Worm (Caenorhabditis elegans) whole organism, L1 larva: ENCODE data around the gene F43E2.1.
A peak's percentile ranks its signal among the peaks of the same experiment; 100 is the strongest.

ENCODE experiments used
- C04F5.9 ChIP-seq: sonication (generic microtip); optimal IDR thresholded peaks from 2 replicates; lab custom pipeline; 2016; ENCODE audit warnings: missing genetic modification characterization, missing compliant biosample characterization
- C16A3.4 ChIP-seq: fragments of 150-350 bp; optimal IDR thresholded peaks from 2 replicates; lab custom pipeline; 2014; ENCODE audit warnings: missing biosample characterization, missing genetic modification characterization
- C34B4.2 ChIP-seq: sonication (generic microtip); optimal IDR thresholded peaks from 2 replicates; lab custom pipeline; 2017; ENCODE audit warnings: mild to moderate bottlenecking, missing genetic modification characterization, missing compliant biosample characterization
- F16B12.6 ChIP-seq: fragments of 150-350 bp; optimal IDR thresholded peaks from 2 replicates; lab custom pipeline; 2014; ENCODE audit warnings: missing biosample characterization, missing genetic modification characterization
- Y116A8C.19 ChIP-seq: sonication (generic microtip); optimal IDR thresholded peaks from 2 replicates; lab custom pipeline; 2016; ENCODE audit warnings: missing compliant biosample characterization, missing genetic modification characterization, borderline replicate concordance
- aha-1 ChIP-seq: fragments of 150-350 bp; optimal IDR thresholded peaks from 2 replicates; lab custom pipeline; 2014; ENCODE audit warnings: missing biosample characterization, missing genetic modification characterization
- alr-1 ChIP-seq: fragments of 200-800 bp; sonication (Bioruptor generic); optimal IDR thresholded peaks from 2 replicates; lab custom pipeline; 2018; ENCODE audit warnings: borderline replicate concordance, mild to moderate bottlenecking, missing genetic modification characterization, missing compliant biosample characterization
- aly-2 ChIP-seq: fragments of 150-350 bp; optimal IDR thresholded peaks from 2 replicates; lab custom pipeline; 2014; ENCODE audit warnings: missing biosample characterization, missing genetic modification characterization
- blmp-1 ChIP-seq: fragments of 150-350 bp; optimal IDR thresholded peaks from 2 replicates; lab custom pipeline; 2014; ENCODE audit warnings: missing biosample characterization, missing genetic modification characterization
- ceh-63 ChIP-seq: fragments of 200-800 bp; sonication (Bioruptor generic); optimal IDR thresholded peaks from 2 replicates; lab custom pipeline; 2018; ENCODE audit warnings: mild to moderate bottlenecking, missing genetic modification characterization, missing compliant biosample characterization
- ceh-82 ChIP-seq, 3 experiments: fragments of 150-350 bp in 1 of 3; sonication (generic microtip) in 2 of 3; optimal IDR thresholded peaks; 2 replicates each; lab custom pipeline; 2014 to 2017; ENCODE audit warnings: missing biosample characterization in 3 of 3, missing genetic modification characterization in 3 of 3
- ceh-90 ChIP-seq: sonication (generic microtip); optimal IDR thresholded peaks from 2 replicates; lab custom pipeline; 2016; ENCODE audit warnings: missing genetic modification characterization, missing compliant biosample characterization
- efl-1 ChIP-seq, 4 experiments: fragments of 150-350 bp; optimal IDR thresholded peaks in 3 of 4; peaks in 1 of 4; 1 replicate in 1 of 4; 2 replicates in 3 of 4; lab custom pipeline; 2014; ENCODE audit warnings: missing biosample characterization in 2 of 4, missing genetic modification characterization in 2 of 4, missing genetic modification reagents in 2 of 4
- egl-27 ChIP-seq, 2 experiments: fragments of 150-350 bp in 1 of 2; sonication (generic microtip); optimal IDR thresholded peaks; 3 replicates each; lab custom pipeline; 2017 to 2018; ENCODE audit warnings: missing biosample characterization in 2 of 2, missing genetic modification characterization in 2 of 2, missing genetic modification reagents in 2 of 2
- fkh-10 ChIP-seq: sonication (generic microtip); optimal IDR thresholded peaks from 2 replicates; lab custom pipeline; 2017; ENCODE audit warnings: missing biosample characterization, missing genetic modification reagents, missing genetic modification characterization
- fkh-8 ChIP-seq: sonication (generic microtip); optimal IDR thresholded peaks from 2 replicates; lab custom pipeline; 2016; ENCODE audit warnings: mild to moderate bottlenecking, missing genetic modification characterization, missing compliant biosample characterization
- fos-1 ChIP-seq: fragments of 150-350 bp; optimal IDR thresholded peaks from 2 replicates; lab custom pipeline; 2014; ENCODE audit warnings: missing biosample characterization, missing genetic modification characterization
- grh-1 ChIP-seq: fragments of 200-800 bp; sonication (Bioruptor generic); IDR thresholded peaks from 2 replicates; pipeline ENCODE4 v1.3.6; 2022; ENCODE audit warnings: missing genetic modification reagents, missing genetic modification characterization, missing compliant biosample characterization
- isw-1 ChIP-seq: fragments of 200-800 bp; sonication (Bioruptor generic); IDR thresholded peaks from 2 replicates; pipeline ENCODE4 v1.3.6; 2022; ENCODE audit warnings: missing genetic modification characterization, missing compliant biosample characterization
- lin-14 ChIP-seq: fragments of 200-800 bp; sonication (Bioruptor generic); optimal IDR thresholded peaks from 2 replicates; lab custom pipeline; 2018; ENCODE audit warnings: mild to moderate bottlenecking, missing genetic modification characterization, moderate library complexity, missing compliant biosample characterization
- lin-15B ChIP-seq: fragments of 150-350 bp; sonication (generic microtip); optimal IDR thresholded peaks from 3 replicates; lab custom pipeline; 2014; ENCODE audit warnings: missing biosample characterization, missing genetic modification characterization
- lin-35 ChIP-seq, 2 experiments: fragments of 150-350 bp; optimal IDR thresholded peaks; 2 replicates each; lab custom pipeline; 2014; ENCODE audit warnings: missing biosample characterization in 2 of 2, missing genetic modification characterization in 2 of 2, missing genetic modification reagents in 2 of 2
- lir-3 ChIP-seq: sonication (generic microtip); optimal IDR thresholded peaks from 2 replicates; lab custom pipeline; 2016; ENCODE audit warnings: mild to moderate bottlenecking, missing genetic modification characterization, moderate library complexity, missing compliant biosample characterization; ENCODE audit not compliant: poor library complexity
- lsy-2 ChIP-seq, 2 experiments: fragments of 150-350 bp; optimal IDR thresholded peaks; 2 replicates each; lab custom pipeline; 2014; ENCODE audit warnings: missing biosample characterization in 2 of 2, missing genetic modification characterization in 2 of 2
- mdl-1 ChIP-seq, 2 experiments: fragments of 150-350 bp; optimal IDR thresholded peaks; 2 replicates each; lab custom pipeline; 2014 to 2017; ENCODE audit warnings: missing biosample characterization in 2 of 2, missing genetic modification characterization in 2 of 2, inconsistent platforms in 1 of 2
- mep-1 ChIP-seq: fragments of 150-350 bp; optimal IDR thresholded peaks from 2 replicates; lab custom pipeline; 2014; ENCODE audit warnings: missing biosample characterization, missing genetic modification characterization
- nhr-11 ChIP-seq: fragments of 150-350 bp; optimal IDR thresholded peaks from 2 replicates; lab custom pipeline; 2014; ENCODE audit warnings: missing biosample characterization, missing genetic modification characterization
- nhr-12 ChIP-seq: sonication (generic microtip); optimal IDR thresholded peaks from 2 replicates; lab custom pipeline; 2017; ENCODE audit warnings: missing biosample characterization, missing genetic modification characterization
- nhr-19 ChIP-seq: fragments of 200-800 bp; sonication (Bioruptor generic); conservative IDR thresholded peaks from 2 replicates; pipeline ENCODE4 v1.3.6; 2022; ENCODE audit warnings: missing genetic modification characterization, missing compliant biosample characterization
- nhr-28 ChIP-seq: fragments of 150-350 bp; optimal IDR thresholded peaks from 2 replicates; lab custom pipeline; 2014; ENCODE audit warnings: missing biosample characterization, missing genetic modification characterization
- nhr-71 ChIP-seq: sonication (generic microtip); optimal IDR thresholded peaks from 2 replicates; lab custom pipeline; 2016; ENCODE audit warnings: mild to moderate bottlenecking, missing genetic modification characterization, moderate library complexity, missing compliant biosample characterization
- nhr-76 ChIP-seq: sonication (generic microtip); optimal IDR thresholded peaks from 2 replicates; lab custom pipeline; 2017; ENCODE audit warnings: missing biosample characterization, missing genetic modification characterization
- nhr-77 ChIP-seq: fragments of 150-350 bp; optimal IDR thresholded peaks from 2 replicates; lab custom pipeline; 2014; ENCODE audit warnings: missing biosample characterization, missing genetic modification characterization
- nhr-84 ChIP-seq: sonication (generic microtip); optimal IDR thresholded peaks from 2 replicates; lab custom pipeline; 2017; ENCODE audit warnings: missing biosample characterization, missing genetic modification characterization
- nhr-90 ChIP-seq: sonication (generic microtip); optimal IDR thresholded peaks from 2 replicates; lab custom pipeline; 2016; ENCODE audit warnings: mild to moderate bottlenecking, missing genetic modification characterization, missing compliant biosample characterization; ENCODE audit not compliant: poor library complexity
- pag-3 ChIP-seq: sonication (generic microtip); optimal IDR thresholded peaks from 2 replicates; lab custom pipeline; 2017; ENCODE audit warnings: missing genetic modification characterization, mild to moderate bottlenecking, missing compliant biosample characterization, antibody characterized with exemption, borderline replicate concordance; ENCODE audit not compliant: insufficient read depth
- pax-3 ChIP-seq: fragments of 200-800 bp; sonication (Bioruptor generic); optimal IDR thresholded peaks from 2 replicates; lab custom pipeline; 2018; ENCODE audit warnings: mild to moderate bottlenecking, missing genetic modification characterization, moderate library complexity, missing compliant biosample characterization
- rnt-1 ChIP-seq: sonication (generic microtip); optimal IDR thresholded peaks from 2 replicates; lab custom pipeline; 2016; ENCODE audit warnings: mild to moderate bottlenecking, missing genetic modification characterization, moderate library complexity, missing compliant biosample characterization
- skn-1 ChIP-seq: fragments of 150-350 bp; optimal IDR thresholded peaks from 2 replicates; lab custom pipeline; 2014; ENCODE audit warnings: missing biosample characterization, missing genetic modification characterization
- snpc-4 ChIP-seq: fragments of 150-350 bp; optimal IDR thresholded peaks from 2 replicates; lab custom pipeline; 2014; ENCODE audit warnings: missing biosample characterization, missing genetic modification characterization
- snu-23 ChIP-seq: sonication (generic microtip); optimal IDR thresholded peaks from 2 replicates; lab custom pipeline; 2016; ENCODE audit warnings: missing genetic modification characterization, missing compliant biosample characterization
- sox-4 ChIP-seq: sonication (generic microtip); optimal IDR thresholded peaks from 2 replicates; lab custom pipeline; 2016; ENCODE audit warnings: missing genetic modification characterization, missing compliant biosample characterization
- unc-130 ChIP-seq: fragments of 150-350 bp; optimal IDR thresholded peaks from 2 replicates; lab custom pipeline; 2017; ENCODE audit warnings: missing biosample characterization, missing genetic modification characterization, inconsistent platforms
- unc-30 ChIP-seq: sonication (generic microtip); optimal IDR thresholded peaks from 2 replicates; lab custom pipeline; 2017; ENCODE audit warnings: missing biosample characterization, missing genetic modification characterization
- unc-62 ChIP-seq: fragments of 150-350 bp; optimal IDR thresholded peaks from 2 replicates; lab custom pipeline; 2014; ENCODE audit warnings: missing biosample characterization, missing genetic modification reagents, missing genetic modification characterization
- unc-98 ChIP-seq: fragments of 200-800 bp; sonication (Bioruptor generic); IDR thresholded peaks from 2 replicates; pipeline ENCODE4 v1.3.6; 2022; ENCODE audit warnings: missing genetic modification characterization, missing compliant biosample characterization
- vab-15 ChIP-seq: sonication (generic microtip); optimal IDR thresholded peaks from 2 replicates; lab custom pipeline; 2017; ENCODE audit warnings: missing genotype, mild to moderate bottlenecking, missing genetic modification characterization, missing compliant biosample characterization
- ztf-11 ChIP-seq, 2 experiments: sonication (generic microtip); optimal IDR thresholded peaks; 2 replicates each; lab custom pipeline; 2016 to 2017; ENCODE audit warnings: missing genetic modification characterization in 2 of 2, missing biosample characterization in 1 of 2, missing compliant biosample characterization in 1 of 2
- ztf-4 ChIP-seq: fragments of 150-350 bp; optimal IDR thresholded peaks from 2 replicates; lab custom pipeline; 2014; ENCODE audit warnings: missing biosample characterization, missing genetic modification characterization

Gene F43E2.1

ce11 chrII:7374980-7375379 is at the start of gene F43E2.1:
Gene F43E2.1, plus strand, starts transcription at chrII:7375280.
- no peak for TF ChIP-seq mep-1
- TF ChIP-seq unc-130 = no peak
- TF ChIP-seq lir-3 (tag; lab: Kevin White, UChicago) = no peak
- no peak for TF ChIP-seq nhr-77 (tag; lab: Kevin White, UChicago)
- TF ChIP-seq mdl-1 (tag; optimal IDR thresholded peaks at IDR 0.05; lab: Kevin White, UChicago) = no peak
- TF ChIP-seq efl-1 (optimal IDR thresholded peaks at IDR 0.05; lab: Kevin White, UChicago) = no peak
- TF ChIP-seq efl-1 (GFP tag; optimal IDR thresholded peaks at IDR 0.05 in 1 of 2; lab: Kevin White, UChicago) = peak in 1 of 2 experiments; percentile 79

ce11 chrII:7326199-7326598 is 48.9 kb upstream of the F43E2.1 start:
- TF ChIP-seq F16B12.6 (tag; lab: Kevin White, UChicago) (no peak), nhr-11 (tag; lab: Kevin White, UChicago) (no peak), snu-23 (GFP tag; lab: Kevin White, UChicago) (no peak), unc-30 (no peak), lsy-2 (tag; optimal IDR thresholded peaks at IDR 0.05; lab: Kevin White, UChicago) (no peak), C04F5.9 (tag; lab: Kevin White, UChicago) (no peak), unc-62 (GFP tag; lab: Kevin White, UChicago) (no peak), C34B4.2 (tag; lab: Kevin White, UChicago) (no peak), nhr-19 (GFP tag; lab: Robert Waterston, UW) (no peak), nhr-90 (no peak), fkh-8 (peak; percentile 19), nhr-76 (tag; lab: Kevin White, UChicago) (no peak), mdl-1 (tag; optimal IDR thresholded peaks at IDR 0.05; lab: Kevin White, UChicago) (no peak), vab-15 (tag; lab: Kevin White, UChicago) (no peak), ceh-90 (tag; lab: Kevin White, UChicago) (no peak), Y116A8C.19 (no peak), lin-15B (no peak), fkh-10 (peak; percentile 28), pax-3 (tag; lab: Kevin White, UChicago) (no peak), pag-3 (no peak), skn-1 (tag; lab: Kevin White, UChicago) (no peak), lir-3 (tag; lab: Kevin White, UChicago) (no peak), lin-14 (peak; percentile 30), C16A3.4 (tag; lab: Kevin White, UChicago) (no peak), alr-1 (tag; lab: Kevin White, UChicago) (no peak), rnt-1 (tag; lab: Kevin White, UChicago) (peak; percentile 2), isw-1 (GFP tag; lab: Robert Waterston, UW) (no peak), egl-27 (tag; optimal IDR thresholded peaks at IDR 0.05; lab: Kevin White, UChicago) (no peak), nhr-71 (peak; percentile 4)

- TF ChIP-seq nhr-84 (tag; lab: Kevin White, UChicago) = no peak
- no peak for TF ChIP-seq blmp-1 (tag; lab: Kevin White, UChicago)
- TF ChIP-seq ceh-82 (tag; optimal IDR thresholded peaks at IDR 0.05; lab: Kevin White, UChicago) = peak; percentile 50 to 68 (median 57)
- TF ChIP-seq ztf-11 (tag; optimal IDR thresholded peaks at IDR 0.05; lab: Kevin White, UChicago) = peak in 1 of 2 experiments; percentile 4
- peak; percentile 89 for TF ChIP-seq lin-14
- TF ChIP-seq pax-3 (tag; lab: Kevin White, UChicago) = no peak
- TF ChIP-seq nhr-71 = peak; percentile 83
- TF ChIP-seq aly-2 = no peak
- peak; percentile 50 for TF ChIP-seq ztf-4 (tag; lab: Kevin White, UChicago)
- no peak for TF ChIP-seq C16A3.4 (tag; lab: Kevin White, UChicago)
- no peak for TF ChIP-seq alr-1 (tag; lab: Kevin White, UChicago)
- TF ChIP-seq ceh-63 = no peak
- TF ChIP-seq nhr-12 (tag; lab: Kevin White, UChicago) = no peak
- no peak for TF ChIP-seq grh-1 (GFP tag; lab: Robert Waterston, UW)
- no peak for TF ChIP-seq ceh-90 (tag; lab: Kevin White, UChicago)
- no peak for TF ChIP-seq nhr-90
- peak in 1 of 2 experiments; percentile 10 for TF ChIP-seq lin-35 (GFP tag; optimal IDR thresholded peaks at IDR 0.05; lab: Kevin White, UChicago)
- peak; percentile 74 for TF ChIP-seq fkh-8
- TF ChIP-seq snu-23 (GFP tag; lab: Kevin White, UChicago) = peak; percentile 47
- TF ChIP-seq pag-3 = no peak
- TF ChIP-seq nhr-28 (tag; lab: Kevin White, UChicago) = no peak
- no peak for TF ChIP-seq snpc-4
- TF ChIP-seq unc-62 (GFP tag; lab: Kevin White, UChicago) = no peak
- no peak for TF ChIP-seq aha-1
- no peak for TF ChIP-seq unc-98
- no peak for TF ChIP-seq sox-4 (tag; lab: Kevin White, UChicago)
- no peak for TF ChIP-seq fos-1 (tag; lab: Kevin White, UChicago)
Observed at ce11 chrII:7326997-7327396, 48.1 kb upstream of the F43E2.1 start.
